Worm (Caenorhabditis elegans) whole organism, late embryonic: Measurements from ENCODE around the gene C44B12.6.

ENCODE experiments used
- K09A11.1 ChIP-seq: sonication (generic microtip); optimal IDR thresholded peaks from 2 replicates; lab custom pipeline; 2017; ENCODE audit warnings: antibody characterized with exemption, mild to moderate bottlenecking, missing genetic modification characterization, missing compliant biosample characterization; ENCODE audit not compliant: insufficient read depth
- T23F11.4 ChIP-seq: fragments of 200-800 bp; sonication (Bioruptor generic); optimal IDR thresholded peaks from 2 replicates; lab custom pipeline; 2018; ENCODE audit warnings: mild to moderate bottlenecking, missing genetic modification characterization, missing compliant biosample characterization
- ahr-1 ChIP-seq: sonication (generic microtip); optimal IDR thresholded peaks from 2 replicates; lab custom pipeline; 2016; ENCODE audit warnings: missing genetic modification characterization, missing compliant biosample characterization
- ceh-18 ChIP-seq: sonication (generic microtip); optimal IDR thresholded peaks from 2 replicates; lab custom pipeline; 2016; ENCODE audit warnings: missing genetic modification characterization, missing compliant biosample characterization
- ceh-2 ChIP-seq: sonication (generic microtip); optimal IDR thresholded peaks from 2 replicates; lab custom pipeline; 2016; ENCODE audit warnings: missing genotype, missing genetic modification characterization, missing compliant biosample characterization
- ceh-24 ChIP-seq: sonication (generic microtip); optimal IDR thresholded peaks from 2 replicates; lab custom pipeline; 2016; ENCODE audit warnings: mild to moderate bottlenecking, missing genetic modification characterization, missing compliant biosample characterization
- ceh-45 ChIP-seq: fragments of 200-800 bp; sonication (Bioruptor generic); IDR thresholded peaks from 2 replicates; pipeline ENCODE4 v1.3.6; 2022; ENCODE audit warnings: missing genetic modification reagents, missing genetic modification characterization, missing compliant biosample characterization
- dmd-4 ChIP-seq: sonication (generic microtip); optimal IDR thresholded peaks from 2 replicates; lab custom pipeline; 2016; ENCODE audit warnings: borderline replicate concordance, missing genetic modification characterization, missing compliant biosample characterization
- dve-1 ChIP-seq: sonication (generic microtip); optimal IDR thresholded peaks from 2 replicates; lab custom pipeline; 2017; ENCODE audit warnings: antibody characterized with exemption, mild to moderate bottlenecking, missing genetic modification characterization, missing compliant biosample characterization
- elt-2 ChIP-seq: sonication (generic microtip); optimal IDR thresholded peaks from 2 replicates; lab custom pipeline; 2016; ENCODE audit warnings: missing genetic modification reagents, missing genetic modification characterization, missing compliant biosample characterization
- ets-4 ChIP-seq: sonication (generic microtip); optimal IDR thresholded peaks from 2 replicates; lab custom pipeline; 2016; ENCODE audit warnings: missing genetic modification characterization, missing compliant biosample characterization
- fkh-10 ChIP-seq: fragments of 150-350 bp; optimal IDR thresholded peaks from 2 replicates; lab custom pipeline; 2014; ENCODE audit warnings: missing biosample characterization, missing genetic modification reagents, missing genetic modification characterization
- fkh-6 ChIP-seq: sonication (generic microtip); optimal IDR thresholded peaks from 2 replicates; lab custom pipeline; 2016; ENCODE audit warnings: missing genetic modification characterization, missing compliant biosample characterization
- gmeb-2 ChIP-seq: sonication (generic microtip); optimal IDR thresholded peaks from 2 replicates; lab custom pipeline; 2016; ENCODE audit warnings: missing genetic modification characterization, inconsistent platforms, missing compliant biosample characterization
- hlh-30 ChIP-seq: sonication (generic microtip); optimal IDR thresholded peaks from 2 replicates; lab custom pipeline; 2017; ENCODE audit warnings: antibody characterized with exemption, missing genetic modification characterization, missing compliant biosample characterization; ENCODE audit not compliant: insufficient read depth
- lim-6 ChIP-seq: sonication (generic microtip); optimal IDR thresholded peaks from 2 replicates; lab custom pipeline; 2016; ENCODE audit warnings: missing genetic modification characterization, missing compliant biosample characterization
- mec-3 ChIP-seq: sonication (generic microtip); optimal IDR thresholded peaks from 2 replicates; lab custom pipeline; 2016; ENCODE audit warnings: borderline replicate concordance, missing genetic modification characterization, missing compliant biosample characterization
- nhr-11 ChIP-seq: fragments of 150-350 bp; optimal IDR thresholded peaks from 2 replicates; lab custom pipeline; 2014; ENCODE audit warnings: missing biosample characterization, missing genetic modification characterization
- npax-4 ChIP-seq: sonication (generic microtip); optimal IDR thresholded peaks from 2 replicates; lab custom pipeline; 2016; ENCODE audit warnings: missing genetic modification characterization, missing compliant biosample characterization
- odd-2 ChIP-seq: sonication (generic microtip); optimal IDR thresholded peaks from 2 replicates; lab custom pipeline; 2017; ENCODE audit warnings: antibody characterized with exemption, mild to moderate bottlenecking, missing genetic modification characterization, missing compliant biosample characterization
- pat-9 ChIP-seq: fragments of 200-800 bp; sonication (Bioruptor generic); optimal IDR thresholded peaks from 2 replicates; lab custom pipeline; 2018; ENCODE audit warnings: mild to moderate bottlenecking, missing genetic modification characterization, moderate library complexity, missing compliant biosample characterization
- pha-4 ChIP-seq: fragments of 150-350 bp; optimal IDR thresholded peaks from 2 replicates; lab custom pipeline; 2018; ENCODE audit warnings: missing biosample characterization, missing genetic modification reagents, missing genetic modification characterization
- pqm-1 ChIP-seq: sonication (generic microtip); optimal IDR thresholded peaks from 2 replicates; lab custom pipeline; 2016; ENCODE audit warnings: missing genetic modification characterization, missing compliant biosample characterization
- pros-1 ChIP-seq: fragments of 150-350 bp; optimal IDR thresholded peaks from 2 replicates; lab custom pipeline; 2014; ENCODE audit warnings: missing biosample characterization, missing genetic modification reagents, missing genetic modification characterization
- ref-2 ChIP-seq: sonication (generic microtip); optimal IDR thresholded peaks from 2 replicates; lab custom pipeline; 2016; ENCODE audit warnings: missing genetic modification characterization, missing compliant biosample characterization
- syd-9 ChIP-seq: sonication (generic microtip); optimal IDR thresholded peaks from 2 replicates; lab custom pipeline; 2016; ENCODE audit warnings: mild to moderate bottlenecking, missing genetic modification characterization, moderate library complexity, missing compliant biosample characterization
- tbx-2 ChIP-seq: sonication (generic microtip); optimal IDR thresholded peaks from 2 replicates; lab custom pipeline; 2016; ENCODE audit warnings: missing genetic modification characterization, missing compliant biosample characterization
- ttx-3 ChIP-seq: sonication (generic microtip); optimal IDR thresholded peaks from 2 replicates; lab custom pipeline; 2016; ENCODE audit warnings: missing genetic modification reagents, missing genetic modification characterization, missing compliant biosample characterization
- unc-3 ChIP-seq, 2 experiments: fragments of 200-800 bp in 1 of 2; sonication (Bioruptor generic) in 1 of 2; sonication (generic microtip) in 1 of 2; conservative IDR thresholded peaks in 1 of 2; optimal IDR thresholded peaks in 1 of 2; 2 replicates each; pipeline versions ENCODE4 v1.3.6 to Lab custom; 2016 to 2022; ENCODE audit warnings: missing compliant biosample characterization in 2 of 2, missing genetic modification characterization in 2 of 2, missing genetic modification reagents in 1 of 2
- unc-55 ChIP-seq: sonication (generic microtip); optimal IDR thresholded peaks from 2 replicates; lab custom pipeline; 2017; ENCODE audit warnings: missing biosample characterization, missing genetic modification reagents, missing genetic modification characterization
- zip-5 ChIP-seq: sonication (generic microtip); optimal IDR thresholded peaks from 2 replicates; lab custom pipeline; 2016; ENCODE audit warnings: missing genetic modification characterization, missing compliant biosample characterization

Gene C44B12.6

DNA sequence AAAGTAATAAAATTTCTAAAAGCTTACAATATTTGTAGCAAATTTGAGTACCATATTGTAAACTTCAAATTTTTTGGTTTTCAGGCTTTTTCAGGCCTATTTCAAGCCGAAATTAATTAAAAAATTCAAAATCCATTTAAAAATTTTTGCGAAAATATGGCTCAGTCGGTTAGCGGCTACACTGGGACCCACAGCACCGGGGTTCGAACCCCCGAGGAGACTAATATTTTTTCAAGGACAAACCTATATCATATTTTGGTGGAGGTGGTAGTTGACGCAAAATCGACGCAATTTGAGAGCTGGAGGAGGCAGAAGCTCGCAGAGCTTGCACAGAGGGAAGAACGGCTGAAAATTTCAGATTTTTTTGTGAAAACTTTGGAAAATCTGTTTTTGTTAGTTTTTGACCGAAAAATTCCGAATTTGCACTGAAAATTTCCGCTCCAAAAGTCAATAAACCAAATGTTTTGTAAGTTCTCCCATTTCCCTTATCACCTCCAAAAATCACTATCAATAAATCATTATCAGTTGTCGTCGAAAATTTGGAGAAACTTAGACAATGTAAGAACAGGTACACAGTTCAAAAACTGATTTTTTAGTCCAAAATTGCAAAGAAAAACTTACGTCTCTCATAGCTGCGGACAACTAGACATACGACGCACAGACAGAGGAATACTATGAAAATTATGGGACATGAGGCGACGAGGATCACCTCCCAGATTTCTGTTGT lies 12.0 kb upstream of the C44B12.6 start:
- no peak for TF ChIP-seq pat-9 (tag; lab: Kevin White, UChicago)
- peak; percentile 61 for TF ChIP-seq elt-2 (tag; lab: Kevin White, UChicago)

DNA sequence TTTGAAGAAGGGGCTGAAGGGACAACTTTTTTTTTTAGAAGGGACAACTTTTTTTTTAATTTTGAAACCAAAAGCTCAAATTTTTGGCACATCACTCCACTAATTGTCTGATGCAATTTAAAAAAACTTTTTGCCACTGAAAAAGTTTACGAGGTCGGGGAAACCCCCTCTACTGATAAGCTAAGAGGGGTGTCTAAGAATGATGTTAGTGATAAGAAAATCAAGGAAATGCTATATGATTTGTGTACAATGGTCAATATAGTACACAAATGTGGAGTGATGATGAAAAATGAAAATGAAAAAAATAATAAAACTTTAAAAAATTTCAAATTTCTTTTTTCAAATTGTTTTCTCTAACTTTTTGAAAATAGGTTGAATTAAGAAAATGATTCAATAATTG lies 11.0 kb upstream of the C44B12.6 start:
- TF ChIP-seq ceh-45 (GFP tag; lab: Robert Waterston, UW) (no peak), fkh-10 (no peak), unc-3 (GFP tag; conservative IDR thresholded peaks at IDR 0.05; lab: Robert Waterston, UW) (no peak), unc-3 (tag; optimal IDR thresholded peaks at IDR 0.05; lab: Kevin White, UChicago) (no peak), elt-2 (tag; lab: Kevin White, UChicago) (peak; percentile 79), pros-1 (tag; lab: Kevin White, UChicago) (no peak)
- TF ChIP-seq, all 69 proteins: peak for 1

DNA sequence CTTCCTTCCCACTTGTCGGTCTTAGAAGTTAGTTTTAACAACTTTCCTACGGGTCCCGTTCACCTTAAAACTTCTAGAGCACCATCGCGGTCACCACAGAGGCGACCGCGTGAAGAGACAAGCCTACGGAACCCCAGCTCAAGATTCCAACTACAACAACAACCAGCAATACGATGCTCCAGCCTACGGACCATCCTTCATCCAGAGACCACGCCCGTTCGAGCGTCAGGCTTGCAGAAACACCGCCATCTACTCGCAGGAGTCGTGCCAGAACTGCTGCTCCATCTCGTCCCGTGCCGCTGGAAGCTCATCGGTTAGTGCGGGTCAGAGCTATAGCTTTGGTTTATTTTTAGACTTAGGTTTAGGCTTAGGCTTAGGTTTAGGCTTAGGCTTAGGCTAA lies 8.7 kb downstream of the C44B12.6 start:
- TF ChIP-seq T23F11.4, result no peak
- no peak for TF ChIP-seq zip-5 (tag; lab: Kevin White, UChicago)
- no peak for TF ChIP-seq gmeb-2 (tag; lab: Kevin White, UChicago)
- no peak for TF ChIP-seq pha-4
- no peak for TF ChIP-seq unc-55
- no peak for TF ChIP-seq hlh-30 (tag; lab: Kevin White, UChicago)
- TF ChIP-seq npax-4 (tag; lab: Kevin White, UChicago), result no peak
- TF ChIP-seq ceh-24 (tag; lab: Kevin White, UChicago), result no peak
- TF ChIP-seq K09A11.1 (tag; lab: Kevin White, UChicago), result no peak
- no peak for TF ChIP-seq pros-1 (tag; lab: Kevin White, UChicago)
- TF ChIP-seq ttx-3 (tag; lab: Kevin White, UChicago), result no peak
- TF ChIP-seq pat-9 (tag; lab: Kevin White, UChicago), result no peak
- no peak for TF ChIP-seq mec-3 (tag; lab: Kevin White, UChicago)
- no peak for TF ChIP-seq tbx-2 (tag; lab: Kevin White, UChicago)
- no peak for TF ChIP-seq pqm-1 (tag; lab: Kevin White, UChicago)
- TF ChIP-seq nhr-11 (tag; lab: Kevin White, UChicago), result no peak
- TF ChIP-seq dmd-4 (tag; lab: Kevin White, UChicago), result no peak
- no peak for TF ChIP-seq ets-4 (tag; lab: Kevin White, UChicago)
- TF ChIP-seq odd-2 (tag; lab: Kevin White, UChicago), result no peak
- TF ChIP-seq unc-3 (GFP tag; conservative IDR thresholded peaks at IDR 0.05; lab: Robert Waterston, UW), result no peak
- TF ChIP-seq unc-3 (tag; optimal IDR thresholded peaks at IDR 0.05; lab: Kevin White, UChicago), result no peak

DNA sequence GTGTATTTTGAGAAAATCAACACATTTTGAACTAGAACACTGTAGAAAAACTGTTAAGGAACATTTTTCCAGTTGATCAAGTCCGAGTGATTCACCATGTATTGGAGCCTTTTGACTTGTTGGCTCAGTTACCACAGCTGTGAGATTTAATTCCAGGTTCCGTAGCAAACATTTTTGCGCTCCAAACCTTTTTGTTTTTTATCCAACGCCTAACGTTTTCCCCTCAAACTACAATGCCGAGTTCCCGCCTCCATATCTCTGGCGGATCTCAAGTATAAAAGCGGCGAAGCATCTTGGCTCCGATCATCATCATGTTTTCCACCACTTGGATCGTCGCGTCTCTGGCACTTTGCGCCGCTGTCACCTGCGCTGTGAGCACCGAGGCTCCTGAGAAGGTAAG lies 10.1 kb downstream of the C44B12.6 start, which contains the start of gene perm-2:
TSS of gene perm-2 (plus strand) at position 301 of the 400 bp plus-strand sequence.
- TF ChIP-seq lim-6 (tag; lab: Kevin White, UChicago) (no peak), dve-1 (tag; lab: Kevin White, UChicago) (no peak), pha-4 (no peak), ref-2 (tag; lab: Kevin White, UChicago) (no peak), zip-5 (tag; lab: Kevin White, UChicago) (no peak), ceh-18 (tag; lab: Kevin White, UChicago) (no peak), dmd-4 (tag; lab: Kevin White, UChicago) (no peak), ahr-1 (tag; lab: Kevin White, UChicago) (no peak)
- TF ChIP-seq, all 69 proteins: peak for 0

DNA sequence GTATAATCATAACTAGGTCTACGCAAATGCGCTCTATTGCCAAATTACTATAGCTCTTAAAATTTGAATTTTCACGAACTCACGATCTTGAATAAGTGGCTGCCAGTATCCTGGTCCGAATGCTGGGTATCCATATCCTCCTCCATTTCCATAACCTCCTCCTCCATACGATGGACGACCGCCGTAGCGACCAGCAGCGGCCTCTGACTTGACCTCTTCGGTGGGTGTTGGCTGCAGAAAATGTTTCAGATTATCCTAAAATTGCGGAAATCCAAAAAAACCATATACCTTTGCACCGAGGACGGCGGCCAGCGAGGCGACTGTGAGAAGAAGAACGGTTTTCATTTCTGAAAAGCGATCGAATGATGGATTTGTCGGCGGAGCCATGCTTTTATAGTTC lies 11.8 kb downstream of the C44B12.6 start, which contains the start of gene perm-4:
TSS of gene perm-4 (minus strand) at position 367 of the 400 bp plus-strand sequence.
- TF ChIP-seq fkh-6 (tag; lab: Kevin White, UChicago) (no peak), syd-9 (tag; lab: Kevin White, UChicago) (no peak), ceh-45 (GFP tag; lab: Robert Waterston, UW) (no peak), ceh-2 (tag; lab: Kevin White, UChicago) (no peak), pha-4 (no peak), pros-1 (tag; lab: Kevin White, UChicago) (no peak), dmd-4 (tag; lab: Kevin White, UChicago) (no peak)
